Fruit fly (Drosophila melanogaster) whole organism, embryonic: ENCODE measurements around the gene Tao.

ENCODE experiments used
- CG18476 ChIP-seq: fragments of 200-800 bp; sonication (Bioruptor generic); optimal IDR thresholded peaks from 2 replicates; lab custom pipeline; 2016; ENCODE audit warnings: missing biosample characterization, mild to moderate bottlenecking, missing genetic modification characterization
- Ravus ChIP-seq: fragments of 200-800 bp; sonication (Bioruptor generic); IDR thresholded peaks from 2 replicates; pipeline ENCODE4 v1.3.6; 2022; ENCODE audit warnings: missing biosample characterization, missing genetic modification characterization
- amos ChIP-seq: fragments of 200-800 bp; sonication (Bioruptor generic); IDR thresholded peaks from 2 replicates; pipeline ENCODE4 v1.3.6; 2022; ENCODE audit warnings: missing biosample characterization, missing genetic modification characterization; ENCODE audit not compliant: partially characterized antibody
- onecut ChIP-seq: fragments of 200-800 bp; sonication (Bioruptor generic); IDR thresholded peaks from 2 replicates; pipeline ENCODE4 v1.3.6; 2022; ENCODE audit warnings: missing biosample characterization, missing genetic modification characterization

- TF ChIP-seq onecut (GFP tag; lab: Robert Waterston, UW) (no peak), Ravus (GFP tag; lab: Robert Waterston, UW) (no peak), CG18476 (no peak), amos (GFP tag; lab: Robert Waterston, UW) (no peak)
Observed at dm6 chrX:19549570-19549969, 30.0 kb downstream of the Tao start.
